Fruit fly (Drosophila melanogaster) whole organism, embryonic: ENCODE results near the gene Dh44.

Experiments used
- Atf6 ChIP-seq: fragments of 200-800 bp; sonication (Bioruptor generic); IDR thresholded peaks from 2 replicates; pipeline ENCODE4 v1.3.6; 2022; ENCODE audit warnings: missing biosample characterization, missing genetic modification characterization
- B-H2 ChIP-seq: fragments of 200-800 bp; sonication (Bioruptor generic); optimal IDR thresholded peaks from 2 replicates; lab custom pipeline; 2018; ENCODE audit warnings: missing biosample characterization, mild to moderate bottlenecking, missing genetic modification characterization
- Bgb ChIP-seq: fragments of 200-800 bp; sonication (Bioruptor generic); IDR thresholded peaks from 2 replicates; pipeline ENCODE4 v1.3.6; 2022; ENCODE audit warnings: missing biosample characterization, missing genetic modification characterization; ENCODE audit not compliant: partially characterized antibody
- CG11093 ChIP-seq: fragments of 200-800 bp; sonication (Bioruptor generic); IDR thresholded peaks from 3 replicates; pipeline ENCODE4 v1.3.6; 2022; ENCODE audit warnings: missing biosample characterization, missing genetic modification characterization
- CG11456 ChIP-seq: fragments of 200-800 bp; sonication (Bioruptor generic); IDR thresholded peaks from 3 replicates; pipeline ENCODE4 v1.3.6; 2022; ENCODE audit warnings: missing biosample characterization, missing genetic modification characterization
- CG11504 ChIP-seq: fragments of 200-800 bp; sonication (Bioruptor generic); optimal IDR thresholded peaks from 3 replicates; lab custom pipeline; 2019; ENCODE audit warnings: missing biosample characterization, mild to moderate bottlenecking, missing genetic modification characterization, moderate library complexity
- CG12391 ChIP-seq: fragments of 200-800 bp; sonication (Bioruptor generic); optimal IDR thresholded peaks from 3 replicates; lab custom pipeline; 2018; ENCODE audit warnings: missing biosample characterization, mild to moderate bottlenecking, missing genetic modification characterization, moderate library complexity
- CG1603 ChIP-seq: fragments of 200-800 bp; sonication (Bioruptor generic); optimal IDR thresholded peaks from 2 replicates; lab custom pipeline; 2019; ENCODE audit warnings: missing biosample characterization, mild to moderate bottlenecking, missing genetic modification characterization, moderate library complexity
- CG17359 ChIP-seq: fragments of 200-800 bp; sonication (Bioruptor generic); optimal IDR thresholded peaks from 3 replicates; lab custom pipeline; 2018; ENCODE audit warnings: missing biosample characterization, mild to moderate bottlenecking, missing genetic modification characterization, moderate library complexity
- CG18764 ChIP-seq: fragments of 200-800 bp; sonication (Bioruptor generic); optimal IDR thresholded peaks from 3 replicates; lab custom pipeline; 2016; ENCODE audit warnings: missing biosample characterization, missing genetic modification characterization
- CG2875 ChIP-seq: fragments of 200-800 bp; sonication (Bioruptor generic); optimal IDR thresholded peaks from 2 replicates; lab custom pipeline; 2017; ENCODE audit warnings: missing biosample characterization, mild to moderate bottlenecking, missing genetic modification characterization, missing genetic modification reagents
- CG30020 ChIP-seq: fragments of 200-800 bp; optimal IDR thresholded peaks from 2 replicates; lab custom pipeline; 2019; ENCODE audit warnings: missing biosample characterization, mild to moderate bottlenecking, missing genetic modification characterization, moderate library complexity
- CG31388 ChIP-seq: fragments of 200-800 bp; sonication (Bioruptor generic); optimal IDR thresholded peaks from 2 replicates; lab custom pipeline; 2016; ENCODE audit warnings: missing biosample characterization, missing genetic modification characterization
- CG31441 ChIP-seq: fragments of 200-800 bp; sonication (Bioruptor generic); IDR thresholded peaks from 2 replicates; pipeline ENCODE4 v1.3.6; 2022; ENCODE audit warnings: missing biosample characterization, missing genetic modification characterization
- CG3995 ChIP-seq: fragments of 200-800 bp; sonication (Bioruptor generic); optimal IDR thresholded peaks from 3 replicates; lab custom pipeline; 2016; ENCODE audit warnings: missing biosample characterization, missing genetic modification characterization
- CG6654 ChIP-seq: fragments of 200-800 bp; sonication (Bioruptor generic); optimal IDR thresholded peaks from 2 replicates; lab custom pipeline; 2017; ENCODE audit warnings: missing biosample characterization, mild to moderate bottlenecking, missing genetic modification characterization
- CG6791 ChIP-seq: fragments of 200-800 bp; sonication (Bioruptor generic); IDR thresholded peaks from 3 replicates; pipeline ENCODE4 v1.3.6; 2022; ENCODE audit warnings: missing biosample characterization, missing genetic modification characterization; ENCODE audit not compliant: partially characterized antibody
- CG8388 ChIP-seq: fragments of 200-800 bp; sonication (Bioruptor generic); optimal IDR thresholded peaks from 2 replicates; lab custom pipeline; 2019; ENCODE audit warnings: missing biosample characterization, mild to moderate bottlenecking, missing genetic modification characterization, moderate library complexity
- CG8478 ChIP-seq: fragments of >200 bp; optimal IDR thresholded peaks from 2 replicates; lab custom pipeline; 2018
- CG8944 ChIP-seq: fragments of 200-800 bp; sonication (Bioruptor generic); optimal IDR thresholded peaks from 3 replicates; lab custom pipeline; 2016; ENCODE audit warnings: missing biosample characterization, missing genetic modification characterization
- CG9932 ChIP-seq: fragments of 200-800 bp; sonication (Bioruptor generic); IDR thresholded peaks from 2 replicates; pipeline ENCODE4 v1.3.6; 2022; ENCODE audit warnings: missing biosample characterization, missing genetic modification characterization
- CHES-1-like ChIP-seq: fragments of 200-800 bp; sonication (Bioruptor generic); optimal IDR thresholded peaks from 2 replicates; lab custom pipeline; 2016; ENCODE audit warnings: missing biosample characterization, missing genetic modification characterization
- CrebB ChIP-seq: fragments of 200-800 bp; sonication (Bioruptor generic); optimal IDR thresholded peaks from 3 replicates; lab custom pipeline; 2018; ENCODE audit warnings: missing biosample characterization, mild to moderate bottlenecking, missing genetic modification characterization
- D19B ChIP-seq: fragments of 200-800 bp; sonication (Bioruptor generic); optimal IDR thresholded peaks from 2 replicates; lab custom pipeline; 2017; ENCODE audit warnings: missing biosample characterization, mild to moderate bottlenecking, missing genetic modification characterization
- Dek ChIP-seq: fragments of 200-800 bp; sonication (Bioruptor generic); optimal IDR thresholded peaks from 3 replicates; lab custom pipeline; 2019; ENCODE audit warnings: missing biosample characterization, mild to moderate bottlenecking, missing genetic modification characterization, moderate library complexity
- Dll ChIP-seq: fragments of 200-800 bp; sonication (Bioruptor generic); IDR thresholded peaks from 4 replicates; pipeline ENCODE4 v1.3.6; 2022; ENCODE audit warnings: missing biosample characterization, missing genetic modification characterization; ENCODE audit not compliant: partially characterized antibody
- Drgx ChIP-seq: fragments of 200-800 bp; sonication (Bioruptor generic); IDR thresholded peaks from 2 replicates; pipeline ENCODE4 v1.3.6; 2022; ENCODE audit warnings: missing biosample characterization, missing genetic modification characterization
- E2f2 ChIP-seq: fragments of 200-800 bp; sonication (Bioruptor generic); IDR thresholded peaks from 2 replicates; pipeline ENCODE4 v1.3.6; 2022; ENCODE audit warnings: missing biosample characterization, missing genetic modification characterization
- Ets97D ChIP-seq: fragments of 200-800 bp; sonication (Bioruptor generic); optimal IDR thresholded peaks from 3 replicates; lab custom pipeline; 2016; ENCODE audit warnings: missing biosample characterization, missing genetic modification characterization
- Max ChIP-seq: fragments of 200-800 bp; sonication (Bioruptor generic); optimal IDR thresholded peaks from 2 replicates; lab custom pipeline; 2016; ENCODE audit warnings: missing biosample characterization, mild to moderate bottlenecking, missing genetic modification characterization
- Nf-YA ChIP-seq: fragments of 200-800 bp; sonication (Bioruptor generic); IDR thresholded peaks from 2 replicates; pipeline ENCODE4 v1.3.6; 2022; ENCODE audit warnings: missing biosample characterization, missing genetic modification characterization
- Nf-YB ChIP-seq: fragments of 200-800 bp; sonication (Bioruptor generic); optimal IDR thresholded peaks from 3 replicates; lab custom pipeline; 2019; ENCODE audit warnings: missing biosample characterization, mild to moderate bottlenecking, missing genetic modification characterization, moderate library complexity
- Opbp ChIP-seq: fragments of 200-800 bp; sonication (Bioruptor generic); IDR thresholded peaks from 3 replicates; pipeline ENCODE4 v1.3.6; 2022; ENCODE audit warnings: missing biosample characterization, missing genetic modification characterization; ENCODE audit not compliant: partially characterized antibody
- Taf1 ChIP-seq: fragments of 200-800 bp; sonication (Bioruptor generic); IDR thresholded peaks from 2 replicates; pipeline ENCODE4 v1.3.6; 2022; ENCODE audit warnings: missing biosample characterization, missing genetic modification characterization
- Xbp1 ChIP-seq: fragments of 200-800 bp; sonication (Bioruptor generic); optimal IDR thresholded peaks from 3 replicates; lab custom pipeline; 2016; ENCODE audit warnings: missing biosample characterization, mild to moderate bottlenecking, missing genetic modification characterization
- amos ChIP-seq: fragments of 200-800 bp; sonication (Bioruptor generic); IDR thresholded peaks from 2 replicates; pipeline ENCODE4 v1.3.6; 2022; ENCODE audit warnings: missing biosample characterization, missing genetic modification characterization; ENCODE audit not compliant: partially characterized antibody
- ara ChIP-seq: fragments of 200-800 bp; sonication (Bioruptor generic); IDR thresholded peaks from 2 replicates; pipeline ENCODE4 v1.3.6; 2022; ENCODE audit warnings: missing biosample characterization, missing genetic modification characterization
- btn ChIP-seq: fragments of 200-800 bp; sonication (Bioruptor generic); optimal IDR thresholded peaks from 2 replicates; lab custom pipeline; 2016; ENCODE audit warnings: missing biosample characterization, missing genetic modification characterization
- cad ChIP-seq: fragments of >200 bp; optimal IDR thresholded peaks from 2 replicates; lab custom pipeline; 2017; ENCODE audit warnings: missing biosample characterization, missing genetic modification characterization
- gce ChIP-seq: fragments of 200-800 bp; sonication (Bioruptor generic); IDR thresholded peaks from 3 replicates; pipeline ENCODE4 v1.3.6; 2022; ENCODE audit warnings: missing biosample characterization, missing genetic modification characterization
- gem ChIP-seq: fragments of 200-800 bp; sonication (Bioruptor generic); optimal IDR thresholded peaks from 2 replicates; lab custom pipeline; 2019; ENCODE audit warnings: missing biosample characterization, mild to moderate bottlenecking, missing genetic modification characterization, moderate library complexity
- hkb ChIP-seq, 2 experiments: fragments of 200-800 bp in 1 of 2; fragments of >200 bp in 1 of 2; sonication (Bioruptor generic) in 1 of 2; IDR thresholded peaks in 1 of 2; optimal IDR thresholded peaks in 1 of 2; 2 replicates each; pipeline versions ENCODE4 v1.3.6 to Lab custom; 2017 to 2022; ENCODE audit warnings: missing biosample characterization in 1 of 2, missing genetic modification characterization in 1 of 2
- ind ChIP-seq: fragments of 200-800 bp; sonication (Bioruptor generic); optimal IDR thresholded peaks from 3 replicates; lab custom pipeline; 2016; ENCODE audit warnings: missing biosample characterization, missing genetic modification characterization
- insv ChIP-seq, 2 experiments: fragments of 200-800 bp; sonication (Bioruptor generic); optimal IDR thresholded peaks; 3 replicates each; lab custom pipeline; 2016 to 2018; ENCODE audit warnings: missing biosample characterization in 2 of 2, missing genetic modification characterization in 2 of 2
- kah ChIP-seq: fragments of 200-800 bp; sonication (Bioruptor generic); optimal IDR thresholded peaks from 2 replicates; lab custom pipeline; 2018; ENCODE audit warnings: missing biosample characterization, mild to moderate bottlenecking, missing genetic modification characterization
- mld ChIP-seq: fragments of 200-800 bp; sonication (Bioruptor generic); IDR thresholded peaks from 3 replicates; pipeline ENCODE4 v1.3.6; 2022; ENCODE audit warnings: missing biosample characterization, missing genetic modification characterization; ENCODE audit not compliant: partially characterized antibody
- nmo ChIP-seq: fragments of 200-800 bp; sonication (Bioruptor generic); optimal IDR thresholded peaks from 2 replicates; lab custom pipeline; 2018; ENCODE audit warnings: missing biosample characterization, mild to moderate bottlenecking, missing genetic modification characterization, moderate library complexity
- p53 ChIP-seq: fragments of 200-800 bp; sonication (Bioruptor generic); optimal IDR thresholded peaks from 2 replicates; lab custom pipeline; 2016; ENCODE audit warnings: missing biosample characterization, missing genetic modification characterization
- sd ChIP-seq: fragments of 200-800 bp; sonication (Bioruptor generic); optimal IDR thresholded peaks from 3 replicates; lab custom pipeline; 2018; ENCODE audit warnings: missing biosample characterization, mild to moderate bottlenecking, missing genetic modification characterization, moderate library complexity
- sob ChIP-seq: fragments of 200-800 bp; sonication (Bioruptor generic); IDR thresholded peaks from 2 replicates; pipeline ENCODE4 v1.3.6; 2022; ENCODE audit warnings: missing biosample characterization, missing genetic modification characterization
- ttk ChIP-seq: fragments of 200-800 bp; sonication (Bioruptor generic); IDR thresholded peaks from 2 replicates; pipeline ENCODE4 v2.1.2; 2022; ENCODE audit warnings: missing biosample characterization, missing genetic modification characterization

Gene Dh44

DNA sequence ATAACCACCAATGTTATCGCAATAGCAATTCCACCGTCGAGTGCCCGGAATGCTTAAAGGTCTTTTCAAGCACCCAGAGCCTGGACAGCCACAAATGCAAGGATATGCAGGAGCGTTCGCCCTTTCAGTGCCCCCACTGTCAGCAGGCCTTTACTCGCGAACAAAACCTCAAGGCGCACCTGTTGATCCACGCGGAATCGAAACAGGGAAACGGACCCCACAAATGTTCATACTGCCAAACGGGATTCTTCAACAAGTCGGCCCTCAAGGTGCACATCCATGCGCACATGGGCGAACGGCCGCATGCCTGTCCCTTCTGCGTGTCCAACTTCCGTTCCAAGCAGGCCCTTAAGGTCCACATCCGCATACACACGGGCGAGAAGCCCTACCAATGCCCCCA is 9.9 kb upstream of the Dh44 start (continued):
- TF ChIP-seq ttk (GFP tag; lab: Robert Waterston, UW) (no peak), CG31441 (GFP tag; lab: Robert Waterston, UW) (no peak), btn (GFP tag; lab: Kevin White, UChicago) (no peak), Atf6 (peak; percentile 23; the same call in 1 of the 2 replicates), gce (no peak), Drgx (GFP tag; lab: Robert Waterston, UW) (0 out of 2 replicates have a peak, but pooled peaks have one; percentile 13), ind (GFP tag; lab: Kevin White, UChicago) (no peak), B-H2 (GFP tag; lab: Kevin White, UChicago) (no peak), CG2875 (no peak), CG11456 (GFP tag; lab: Robert Waterston, UW) (0 out of 3 replicates have a peak, but pooled peaks have one; percentile 41), hkb (optimal IDR thresholded peaks at IDR 0.05; lab: Kevin White, UChicago) (no peak), hkb (GFP tag; IDR thresholded peaks at IDR 0.05; lab: Robert Waterston, UW) (no peak), CG17359 (no peak), gem (no peak), cad (GFP tag; lab: Kevin White, UChicago) (no peak), ara (GFP tag; lab: Robert Waterston, UW) (0 out of 2 replicates have a peak, but pooled peaks have one; percentile 25), nmo (GFP tag; lab: Kevin White, UChicago) (no peak), CG9932 (GFP tag; lab: Robert Waterston, UW) (no peak), CG12391 (tag; lab: Kevin White, UChicago) (no peak), Nf-YA (GFP tag; lab: Robert Waterston, UW) (no peak), Dll (no peak), Taf1 (GFP tag; lab: Robert Waterston, UW) (no peak), CG11093 (GFP tag; lab: Robert Waterston, UW) (0 out of 3 replicates have a peak, but pooled peaks have one; percentile 22), CHES-1-like (GFP tag; lab: Kevin White, UChicago) (no peak), CG8478 (lab: Kevin White, UChicago) (no peak), CG8388 (GFP tag; lab: Kevin White, UChicago) (no peak), Bgb (GFP tag; lab: Robert Waterston, UW) (no peak), kah (GFP tag; lab: Kevin White, UChicago) (peak; percentile 68), CG6791 (GFP tag; lab: Robert Waterston, UW) (0 out of 3 replicates have a peak, but pooled peaks have one; percentile 34), CG11504 (tag; lab: Kevin White, UChicago) (no peak), mld (GFP tag; lab: Robert Waterston, UW) (0 out of 3 replicates have a peak, but pooled peaks have one; percentile 18), CG6654 (GFP tag; lab: Kevin White, UChicago) (no peak), CrebB (tag; lab: Kevin White, UChicago) (no peak), CG30020 (no peak), sob (GFP tag; lab: Robert Waterston, UW) (no peak), CG8944 (GFP tag; lab: Kevin White, UChicago) (no peak), CG18764 (GFP tag; lab: Kevin White, UChicago) (no peak), insv (GFP tag; optimal IDR thresholded peaks at IDR 0.05; lab: Kevin White, UChicago) (no peak), p53 (GFP tag; lab: Kevin White, UChicago) (no peak), D19B (GFP tag; lab: Kevin White, UChicago) (no peak), CG31388 (GFP tag; lab: Kevin White, UChicago) (no peak), Dek (no peak)

DNA sequence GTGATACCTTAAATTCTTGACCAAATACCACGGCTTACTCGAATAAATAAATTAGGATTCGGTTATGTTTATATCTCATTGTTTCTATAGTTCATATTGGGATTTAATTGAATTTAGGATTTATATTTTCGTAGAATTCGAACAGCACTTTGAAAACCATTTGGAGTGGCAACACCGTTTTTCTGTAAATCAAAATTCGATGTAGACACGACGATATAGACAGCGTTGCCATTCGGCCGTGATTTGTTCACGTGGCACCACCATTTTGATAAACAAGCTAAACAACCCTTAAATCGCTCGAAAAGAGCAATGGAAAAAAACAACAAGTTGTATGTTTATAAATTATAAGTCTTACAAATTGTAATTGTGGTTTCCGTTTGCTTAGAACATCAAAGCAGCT is 9.4 kb upstream of the Dh44 start:
- TF ChIP-seq Max = peak; percentile 63
- TF ChIP-seq E2f2 (GFP tag; lab: Robert Waterston, UW) = peak; percentile 76
- TF ChIP-seq sd = no peak
- TF ChIP-seq amos (GFP tag; lab: Robert Waterston, UW) = peak; percentile 67; the same call in 1 of the 2 replicates
- TF ChIP-seq CG3995 (GFP tag; lab: Kevin White, UChicago) = peak; percentile 67
- TF ChIP-seq CG1603 (tag; lab: Kevin White, UChicago) = peak; percentile 56
- TF ChIP-seq mld (GFP tag; lab: Robert Waterston, UW) = no peak
- TF ChIP-seq Ets97D (GFP tag; lab: Kevin White, UChicago) = peak; percentile 29
- TF ChIP-seq CG8478 (lab: Kevin White, UChicago) = no peak
- peak; percentile 24 for TF ChIP-seq Xbp1 (GFP tag; lab: Kevin White, UChicago)
- peak; percentile 33; the same call in 1 of the 3 replicates for TF ChIP-seq Opbp
- peak; percentile 9 for TF ChIP-seq Nf-YB (GFP tag; lab: Kevin White, UChicago)
